Worm (Caenorhabditis elegans): ENCODE data around the gene F39C12.1.

Gene F39C12.1

DNA sequence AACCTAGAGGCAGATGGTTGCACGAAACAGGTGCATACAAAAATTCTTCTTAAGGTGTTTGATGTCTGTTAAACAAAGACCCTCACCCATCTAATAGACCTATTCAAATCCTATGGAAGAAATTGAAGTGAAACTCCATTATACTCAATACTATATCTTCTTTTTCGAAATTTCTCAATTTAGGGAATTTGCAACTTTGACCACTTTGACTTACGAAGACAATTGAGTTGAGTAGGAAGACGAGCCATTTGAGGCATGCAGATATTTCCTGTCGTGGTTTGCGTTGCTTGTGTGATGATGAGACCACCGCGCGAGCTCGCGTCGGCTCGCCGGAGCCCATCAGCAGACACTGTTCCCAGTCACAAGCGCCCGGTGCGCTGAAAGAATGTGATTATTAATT lies 17.7 kb upstream of the F39C12.1 start:
- TF ChIP-seq ZK546.5 (tag; optimal IDR thresholded peaks at IDR 0.05) (no peak), ztf-11 (tag; optimal IDR thresholded peaks at IDR 0.05) (no peak), elt-2 (tag; optimal IDR thresholded peaks at IDR 0.05) (no peak), egl-27 (tag; optimal IDR thresholded peaks at IDR 0.05) (no peak), fkh-2 (tag; optimal IDR thresholded peaks at IDR 0.05) (no peak), nhr-25 (tag; optimal IDR thresholded peaks at IDR 0.05) (no peak), R02D3.7 (tag; optimal IDR thresholded peaks at IDR 0.05) (no peak), aly-2 (tag; optimal IDR thresholded peaks at IDR 0.05) (no peak), unc-39 (tag; optimal IDR thresholded peaks at IDR 0.05) (no peak), nhr-28 (tag; optimal IDR thresholded peaks at IDR 0.05) (no peak), eor-1 (tag; optimal IDR thresholded peaks at IDR 0.05) (no peak), fos-1 (tag; optimal IDR thresholded peaks at IDR 0.05) (no peak), daf-12 (tag; optimal IDR thresholded peaks at IDR 0.05) (no peak), fkh-10 (GFP tag; optimal IDR thresholded peaks at IDR 0.05) (no peak), ztf-4 (tag; optimal IDR thresholded peaks at IDR 0.05) (no peak), mml-1 (tag; optimal IDR thresholded peaks at IDR 0.05) (no peak), snpc-4 (tag; optimal IDR thresholded peaks at IDR 0.05) (no peak)

ce11 chrX:4869627-4870026 lies 16.6 kb upstream of the F39C12.1 start:
- TF ChIP-seq pqm-1 (tag; optimal IDR thresholded peaks at IDR 0.05) (no peak), pha-4 (tag; optimal IDR thresholded peaks at IDR 0.05) (no peak), eor-1 (tag; optimal IDR thresholded peaks at IDR 0.05) (no peak), egl-27 (tag; optimal IDR thresholded peaks at IDR 0.05) (no peak), lin-39 (tag; optimal IDR thresholded peaks at IDR 0.05) (no peak), zag-1 (tag; optimal IDR thresholded peaks at IDR 0.05) (no peak), ztf-4 (tag; optimal IDR thresholded peaks at IDR 0.05) (no peak), fos-1 (tag; optimal IDR thresholded peaks at IDR 0.05) (no peak), daf-12 (tag; optimal IDR thresholded peaks at IDR 0.05) (no peak), sea-2 (GFP tag; optimal IDR thresholded peaks at IDR 0.05) (no peak), elt-2 (tag; optimal IDR thresholded peaks at IDR 0.05) (no peak)

- TF ChIP-seq nhr-43 (tag; optimal IDR thresholded peaks at IDR 0.05; ENCODE audit: poor library complexity, severe bottlenecking) (no peak), nfya-1 (tag; optimal IDR thresholded peaks at IDR 0.05; ENCODE audit: insufficient read depth) (no peak), eor-1 (tag; optimal IDR thresholded peaks at IDR 0.05) (no peak), unc-39 (tag; optimal IDR thresholded peaks at IDR 0.05) (no peak), lin-39 (tag; optimal IDR thresholded peaks at IDR 0.05) (no peak), nhr-12 (tag; optimal IDR thresholded peaks at IDR 0.05) (no peak), R02D3.7 (tag; optimal IDR thresholded peaks at IDR 0.05) (no peak), ztf-11 (tag; optimal IDR thresholded peaks at IDR 0.05) (no peak), lsy-12 (tag; optimal IDR thresholded peaks at IDR 0.05) (no peak), pha-4 (tag; optimal IDR thresholded peaks at IDR 0.05) (no peak), zag-1 (tag; optimal IDR thresholded peaks at IDR 0.05) (no peak), elt-3 (tag; optimal IDR thresholded peaks at IDR 0.05) (no peak), pqm-1 (tag; optimal IDR thresholded peaks at IDR 0.05) (no peak)
Observed at ce11 chrX:4865798-4866197, 12.8 kb upstream of the F39C12.1 start, which contains the start of gene ntc-1. Gene ntc-1 (plus strand): TSS chrX:4866098.

- TF ChIP-seq eor-1 (tag; optimal IDR thresholded peaks at IDR 0.05) = no peak
- no peak for TF ChIP-seq lsy-12 (tag; optimal IDR thresholded peaks at IDR 0.05)
- TF ChIP-seq elt-2 (tag; optimal IDR thresholded peaks at IDR 0.05) = no peak
- no peak for TF ChIP-seq mml-1 (tag; optimal IDR thresholded peaks at IDR 0.05)
- no peak for TF ChIP-seq lin-39 (tag; optimal IDR thresholded peaks at IDR 0.05)
- no peak for TF ChIP-seq tbx-2 (tag; optimal IDR thresholded peaks at IDR 0.05)
- TF ChIP-seq nhr-43 (tag; optimal IDR thresholded peaks at IDR 0.05; ENCODE audit: poor library complexity, severe bottlenecking) = no peak
- TF ChIP-seq elt-1 (tag; optimal IDR thresholded peaks at IDR 0.05) = no peak
- no peak for TF ChIP-seq unc-62 (GFP tag; optimal IDR thresholded peaks at IDR 0.05)
- TF ChIP-seq nhr-77 (tag; optimal IDR thresholded peaks at IDR 0.05) = no peak
- TF ChIP-seq fkh-2 (tag; optimal IDR thresholded peaks at IDR 0.05) = no peak
- no peak for TF ChIP-seq pha-4 (tag; optimal IDR thresholded peaks at IDR 0.05)
- TF ChIP-seq ztf-4 (tag; optimal IDR thresholded peaks at IDR 0.05) = no peak
Observed at ce11 chrX:4864214-4864613, 11.2 kb upstream of the F39C12.1 start.

DNA sequence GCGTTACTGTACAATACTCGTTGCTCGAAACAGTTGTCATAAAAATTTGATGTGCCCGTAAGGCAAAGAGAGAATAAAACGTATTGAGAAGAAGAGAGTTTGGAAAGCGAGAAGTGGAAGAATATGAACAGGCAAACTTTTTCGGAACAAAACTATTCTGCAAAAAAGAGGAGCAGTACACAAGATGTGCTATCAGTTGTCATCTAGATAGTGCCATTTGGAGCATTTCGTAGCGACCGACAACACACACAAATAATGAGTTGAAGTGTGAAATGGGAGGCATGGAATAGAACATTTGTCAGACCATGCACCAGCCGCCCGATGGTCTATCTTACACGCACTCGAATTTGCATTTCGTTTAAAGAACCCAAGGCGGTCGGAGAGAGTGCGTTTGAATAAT lies 9.1 kb upstream of the F39C12.1 start:
- TF ChIP-seq pqm-1 (tag; optimal IDR thresholded peaks at IDR 0.05) (peak; percentile 27), jun-1 (tag; optimal IDR thresholded peaks at IDR 0.05) (no peak), elt-2 (tag; optimal IDR thresholded peaks at IDR 0.05) (peak; percentile 59)

All from whole organism, L3 larva.